Worm (Caenorhabditis elegans): Measurements from ENCODE around the gene sre-41.

sre-41 gene

DNA sequence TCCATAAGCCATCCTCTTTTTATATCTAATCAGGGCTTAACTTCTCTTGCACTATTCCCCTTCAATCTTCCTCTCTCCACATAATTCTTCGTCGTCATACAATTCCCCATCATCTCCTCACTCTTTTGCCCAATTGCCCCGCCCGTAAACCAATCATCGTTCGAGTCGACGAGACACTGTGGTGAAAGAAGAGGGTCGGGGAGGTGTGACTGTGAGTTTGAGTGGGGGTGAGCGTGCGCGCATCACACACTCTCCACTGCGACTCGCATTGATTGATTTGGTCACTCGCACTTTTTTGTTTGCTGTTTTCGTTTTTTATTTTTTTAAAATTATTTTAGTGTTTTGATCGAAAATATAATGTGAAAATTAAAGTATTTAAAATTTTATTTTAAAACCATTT is 48.9 kb upstream of the sre-41 start (continued):
- TF ChIP-seq F16B12.6 (tag; optimal IDR thresholded peaks at IDR 0.05) = peak; percentile 43
- TF ChIP-seq xbp-1 (tag; optimal IDR thresholded peaks at IDR 0.05) = peak; percentile 73
- no peak for TF ChIP-seq ceh-8 (GFP tag; optimal IDR thresholded peaks at IDR 0.05)
- peak; percentile 74 for TF ChIP-seq nhr-47 (tag; optimal IDR thresholded peaks at IDR 0.05)
- no peak for TF ChIP-seq nhr-28 (tag; optimal IDR thresholded peaks at IDR 0.05)
- TF ChIP-seq nhr-11 (tag; optimal IDR thresholded peaks at IDR 0.05) = no peak
- peak; percentile 33 for TF ChIP-seq hpl-2 (GFP tag; optimal IDR thresholded peaks at IDR 0.05)
- TF ChIP-seq jun-1 (tag; optimal IDR thresholded peaks at IDR 0.05) = peak; percentile 30
- no peak for TF ChIP-seq fkh-4 (tag; optimal IDR thresholded peaks at IDR 0.05; ENCODE audit: borderline replicate concordance)
- TF ChIP-seq mep-1 (tag; optimal IDR thresholded peaks at IDR 0.05) = peak; percentile 80
- no peak for TF ChIP-seq efl-3 (GFP tag; optimal IDR thresholded peaks at IDR 0.05)
- TF ChIP-seq ceh-63 (GFP tag; optimal IDR thresholded peaks at IDR 0.05) = no peak
- TF ChIP-seq fkh-10 (GFP tag; optimal IDR thresholded peaks at IDR 0.05) = peak; percentile 23
- TF ChIP-seq fos-1 (tag; optimal IDR thresholded peaks at IDR 0.05) = peak; percentile 75
- peak; percentile 20 for TF ChIP-seq egl-13 (tag; optimal IDR thresholded peaks at IDR 0.05)
- peak; percentile 85 for TF ChIP-seq snu-23 (GFP tag; optimal IDR thresholded peaks at IDR 0.05)
- peak; percentile 79 for TF ChIP-seq skn-1 (tag; optimal IDR thresholded peaks at IDR 0.05)
- TF ChIP-seq alr-1 (tag; optimal IDR thresholded peaks at IDR 0.05; ENCODE audit: borderline replicate concordance) = no peak
- no peak for TF ChIP-seq nhr-84 (tag; optimal IDR thresholded peaks at IDR 0.05)
- peak in 2 of 6 experiments; percentile 22 to 27 for TF ChIP-seq elt-3 (tag; optimal IDR thresholded peaks at IDR 0.05)
- TF ChIP-seq hlh-17 (GFP tag; optimal IDR thresholded peaks at IDR 0.05; ENCODE audit: borderline replicate concordance) = no peak
- TF ChIP-seq vab-15 (tag; optimal IDR thresholded peaks at IDR 0.05) = no peak
- peak; percentile 60 for TF ChIP-seq unc-86 (tag; optimal IDR thresholded peaks at IDR 0.05)
- TF ChIP-seq nhr-71 (tag; optimal IDR thresholded peaks at IDR 0.05) = peak; percentile 80
- peak; percentile 25 for TF ChIP-seq snpc-4 (tag; optimal IDR thresholded peaks at IDR 0.05)
- no peak for TF ChIP-seq aly-2 (tag; optimal IDR thresholded peaks at IDR 0.05)
- no peak for TF ChIP-seq unc-98 (GFP tag; IDR thresholded peaks at IDR 0.05)
- TF ChIP-seq nhr-76 (tag; optimal IDR thresholded peaks at IDR 0.05) = no peak
- peak; percentile 75 for TF ChIP-seq tbx-2 (tag; optimal IDR thresholded peaks at IDR 0.05)
- peak; percentile 77 for TF ChIP-seq blmp-1 (tag; optimal IDR thresholded peaks at IDR 0.05)
- TF ChIP-seq nhr-20 (tag; optimal IDR thresholded peaks at IDR 0.05) = peak; percentile 74
- peak; percentile 91 to 95 for TF ChIP-seq lsy-2 (tag; optimal IDR thresholded peaks at IDR 0.05)
- TF ChIP-seq ceh-88 (GFP tag; IDR thresholded peaks at IDR 0.05) = no peak
- TF ChIP-seq Y116A8C.19 (tag; optimal IDR thresholded peaks at IDR 0.05; ENCODE audit: borderline replicate concordance) = no peak
- TF ChIP-seq mab-9 (GFP tag; IDR thresholded peaks at IDR 0.05) = no peak
- TF ChIP-seq nhr-85 (tag) = peak; percentile 68

DNA sequence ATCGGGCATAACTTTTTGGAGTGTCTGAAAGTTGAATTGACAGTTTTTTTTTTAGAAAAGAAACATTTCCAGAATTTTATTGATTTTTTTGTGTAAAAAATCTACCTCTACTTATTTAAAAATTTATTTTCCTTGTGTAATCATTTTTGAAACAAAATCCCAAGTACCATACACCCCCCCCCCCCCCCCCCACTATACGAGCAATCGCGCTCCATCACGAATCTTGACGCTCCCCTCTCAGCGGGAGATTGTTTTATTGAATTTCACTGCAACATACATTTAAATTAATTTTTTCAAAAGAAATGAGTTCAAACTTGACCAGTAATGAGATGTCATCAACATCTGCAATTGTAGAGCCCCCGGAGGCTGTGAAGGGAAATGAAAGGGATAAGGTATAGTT is 48.4 kb upstream of the sre-41 start, which contains the start of gene sop-2:
sop-2 (plus strand) TSS at position 301 of the 400 bp plus-strand sequence.
- TF ChIP-seq F16B12.6 (tag; optimal IDR thresholded peaks at IDR 0.05) = no peak

- TF ChIP-seq ztf-11 (tag; optimal IDR thresholded peaks at IDR 0.05) = no peak
- TF ChIP-seq elt-3 (tag; optimal IDR thresholded peaks at IDR 0.05) = peak in 1 of 6 experiments; percentile 42
- TF ChIP-seq pax-3 (tag; optimal IDR thresholded peaks at IDR 0.05) = no peak
- TF ChIP-seq rnt-1 (tag; optimal IDR thresholded peaks at IDR 0.05) = no peak
- TF ChIP-seq lin-14 (GFP tag; optimal IDR thresholded peaks at IDR 0.05) = peak; percentile 26
- no peak for TF ChIP-seq fkh-4 (tag; optimal IDR thresholded peaks at IDR 0.05; ENCODE audit: borderline replicate concordance)
- peak; percentile 38 for TF ChIP-seq nhr-20 (tag; optimal IDR thresholded peaks at IDR 0.05)
- no peak for TF ChIP-seq nhr-85 (tag)
- TF ChIP-seq snu-23 (GFP tag; optimal IDR thresholded peaks at IDR 0.05) = peak; percentile 8
- no peak for TF ChIP-seq fkh-8 (tag; optimal IDR thresholded peaks at IDR 0.05)
- peak in 1 of 2 experiments; percentile 48 for TF ChIP-seq lsy-2 (tag; optimal IDR thresholded peaks at IDR 0.05)
- no peak for TF ChIP-seq tbx-2 (tag; optimal IDR thresholded peaks at IDR 0.05)
- no peak for TF ChIP-seq nhr-77 (tag; optimal IDR thresholded peaks at IDR 0.05)
- no peak for TF ChIP-seq fos-1 (tag; optimal IDR thresholded peaks at IDR 0.05)
- peak; percentile 33 for TF ChIP-seq ceh-8 (GFP tag; optimal IDR thresholded peaks at IDR 0.05)
- peak; percentile 6 for TF ChIP-seq blmp-1 (tag; optimal IDR thresholded peaks at IDR 0.05)
- TF ChIP-seq hlh-4 (tag; optimal IDR thresholded peaks at IDR 0.05) = no peak
- peak; percentile 14 to 70 for TF ChIP-seq lin-35 (GFP tag; optimal IDR thresholded peaks at IDR 0.05)
- no peak for TF ChIP-seq irx-1 (tag; optimal IDR thresholded peaks at IDR 0.05)
- no peak for TF ChIP-seq ets-5 (GFP tag; IDR thresholded peaks at IDR 0.05)
- TF ChIP-seq C16A3.4 (tag; optimal IDR thresholded peaks at IDR 0.05) = peak; percentile 10
- peak; percentile 30 to 57 (median 41) for TF ChIP-seq dpl-1 (GFP tag; optimal IDR thresholded peaks at IDR 0.05)
Observed at ce11 chrII:12341566-12342223, 46.4 kb upstream of the sre-41 start.

Measured in whole organism, L1 larva.